Fruit fly (Drosophila melanogaster): ENCODE results near the gene CG7988.

The CG7988 gene

dm6 chr3R:18235879-18236278 is 15.6 kb downstream of the CG7988 start, which contains the start of gene repo (continued):
- no peak for TF ChIP-seq CG7963 (GFP tag; IDR thresholded peaks at IDR 0.05; ENCODE audit: partially characterized antibody)
- no peak for TF ChIP-seq CHES-1-like (GFP tag; optimal IDR thresholded peaks at IDR 0.05)
- TF ChIP-seq Jarid2 (GFP tag; optimal IDR thresholded peaks at IDR 0.05), result peak; percentile 47
- TF ChIP-seq ci (GFP tag; IDR thresholded peaks at IDR 0.05), result 0 out of 3 replicates have a peak, but pooled peaks have one; percentile 22
- TF ChIP-seq CG12236 (GFP tag; optimal IDR thresholded peaks at IDR 0.05), result no peak
- TF ChIP-seq Sin3A (optimal IDR thresholded peaks at IDR 0.05), result no peak
- TF ChIP-seq CG5180 (GFP tag; optimal IDR thresholded peaks at IDR 0.05), result peak; percentile 12
- TF ChIP-seq Deaf1 (tag; optimal IDR thresholded peaks at IDR 0.05), result peak; percentile 6
- no peak for TF ChIP-seq Kr (GFP tag; optimal IDR thresholded peaks at IDR 0.05)
- TF ChIP-seq oc (tag; optimal IDR thresholded peaks at IDR 0.05), result no peak
- TF ChIP-seq CG33213 (GFP tag; optimal IDR thresholded peaks at IDR 0.05), result no peak
- TF ChIP-seq dati (GFP tag; IDR thresholded peaks at IDR 0.05), result no peak
- TF ChIP-seq toy (GFP tag; IDR thresholded peaks at IDR 0.05), result no peak
- TF ChIP-seq CG7987 (GFP tag; optimal IDR thresholded peaks at IDR 0.05), result no peak
- TF ChIP-seq Meics (GFP tag; optimal IDR thresholded peaks at IDR 0.05), result no peak
- TF ChIP-seq gro (GFP tag; optimal IDR thresholded peaks at IDR 0.05), result no peak
- no peak for TF ChIP-seq sob (GFP tag; IDR thresholded peaks at IDR 0.05)
- 0 out of 3 replicates have a peak, but pooled peaks have one; percentile 30 for TF ChIP-seq Opbp (GFP tag; IDR thresholded peaks at IDR 0.05; ENCODE audit: partially characterized antibody)
- TF ChIP-seq yki (optimal IDR thresholded peaks at IDR 0.05), result no peak
- TF ChIP-seq CG6854 (GFP tag; optimal IDR thresholded peaks at IDR 0.05), result no peak
- TF ChIP-seq CG15073 (GFP tag; optimal IDR thresholded peaks at IDR 0.05), result no peak
- no peak for TF ChIP-seq scrt (GFP tag; optimal IDR thresholded peaks at IDR 0.05)
- TF ChIP-seq nerfin-1 (tag; optimal IDR thresholded peaks at IDR 0.05), result peak; percentile 43
- no peak for TF ChIP-seq unc-4 (GFP tag; IDR thresholded peaks at IDR 0.05; ENCODE audit: partially characterized antibody)
- TF ChIP-seq Hr3 (GFP tag; optimal IDR thresholded peaks at IDR 0.05), result no peak
- no peak for TF ChIP-seq CG8478 (optimal IDR thresholded peaks at IDR 0.05)
- TF ChIP-seq fd64A (GFP tag; optimal IDR thresholded peaks at IDR 0.05), result no peak
- TF ChIP-seq br (optimal IDR thresholded peaks at IDR 0.05), result no peak
- no peak for TF ChIP-seq sd (tag; optimal IDR thresholded peaks at IDR 0.05)
- 0 out of 4 replicates have a peak, but pooled peaks have one; percentile 40 for TF ChIP-seq Dll (GFP tag; IDR thresholded peaks at IDR 0.05; ENCODE audit: partially characterized antibody)
- no peak for TF ChIP-seq CG4820 (GFP tag; optimal IDR thresholded peaks at IDR 0.05)
- TF ChIP-seq CG3407 (GFP tag; optimal IDR thresholded peaks at IDR 0.05), result no peak
- no peak for TF ChIP-seq CG6272 (GFP tag; IDR thresholded peaks at IDR 0.05)
- no peak for TF ChIP-seq CG4282 (GFP tag; optimal IDR thresholded peaks at IDR 0.05)
- TF ChIP-seq CG14050 (GFP tag; IDR thresholded peaks at IDR 0.05), result no peak
- TF ChIP-seq CkIIα-i1 (GFP tag; IDR thresholded peaks at IDR 0.05), result no peak
- no peak for TF ChIP-seq cg (GFP tag; optimal IDR thresholded peaks at IDR 0.05)
- TF ChIP-seq abd-A (tag; optimal IDR thresholded peaks at IDR 0.05), result no peak
- no peak for TF ChIP-seq CG7372 (GFP tag; IDR thresholded peaks at IDR 0.05)
- TF ChIP-seq jing (GFP tag; optimal IDR thresholded peaks at IDR 0.05), result no peak
- TF ChIP-seq CG15696 (tag; optimal IDR thresholded peaks at IDR 0.05), result no peak
- TF ChIP-seq Hand (GFP tag; optimal IDR thresholded peaks at IDR 0.05), result no peak
- TF ChIP-seq Nf-YB (GFP tag; optimal IDR thresholded peaks at IDR 0.05), result peak; percentile 99
- no peak for TF ChIP-seq CG7745 (tag; optimal IDR thresholded peaks at IDR 0.05)
- no peak for TF ChIP-seq YL-1 (GFP tag; optimal IDR thresholded peaks at IDR 0.05)
- no peak for TF ChIP-seq Ets65A (GFP tag)
- TF ChIP-seq nmo (GFP tag; optimal IDR thresholded peaks at IDR 0.05), result no peak
- no peak for TF ChIP-seq dm (GFP tag; optimal IDR thresholded peaks at IDR 0.05)
- TF ChIP-seq Hmr (GFP tag; optimal IDR thresholded peaks at IDR 0.05), result no peak
- TF ChIP-seq HLH54F (GFP tag; optimal IDR thresholded peaks at IDR 0.05), result no peak
- TF ChIP-seq chm (GFP tag; IDR thresholded peaks at IDR 0.05), result peak; percentile 25; the same call in 1 of the 2 replicates
- peak; percentile 56; the same call in 2 of the 3 replicates for TF ChIP-seq CG6791 (GFP tag; IDR thresholded peaks at IDR 0.05; ENCODE audit: partially characterized antibody)

Measured in whole organism, embryonic.